Fruit fly (Drosophila melanogaster) whole organism, embryonic: ENCODE results near the gene janB.

Source experiments
- CG10462 ChIP-seq: fragments of 200-800 bp; sonication (Bioruptor generic); optimal IDR thresholded peaks from 2 replicates; lab custom pipeline; 2016; ENCODE audit warnings: missing biosample characterization, missing genetic modification characterization
- CG11560 ChIP-seq: fragments of 200-800 bp; sonication (Bioruptor generic); IDR thresholded peaks from 3 replicates; pipeline ENCODE4 v1.3.6; 2022; ENCODE audit warnings: missing biosample characterization, missing genetic modification characterization
- CG11695 ChIP-seq: fragments of 200-800 bp; sonication (Bioruptor generic); IDR thresholded peaks from 3 replicates; pipeline ENCODE4 v1.3.6; 2022; ENCODE audit warnings: missing biosample characterization, missing genetic modification characterization
- CG12659 ChIP-seq: fragments of 200-800 bp; sonication (Bioruptor generic); optimal IDR thresholded peaks from 3 replicates; lab custom pipeline; 2017; ENCODE audit warnings: mild to moderate bottlenecking, missing biosample characterization, missing genetic modification reagents, missing genetic modification characterization
- CG13287 ChIP-seq: fragments of 200-800 bp; sonication (Bioruptor generic); IDR thresholded peaks from 2 replicates; pipeline ENCODE4 v1.3.6; 2022; ENCODE audit warnings: missing biosample characterization, missing genetic modification characterization; ENCODE audit not compliant: partially characterized antibody
- CG13894 ChIP-seq: fragments of 200-800 bp; sonication (Bioruptor generic); optimal IDR thresholded peaks from 3 replicates; lab custom pipeline; 2018; ENCODE audit warnings: missing biosample characterization, mild to moderate bottlenecking, missing genetic modification characterization, moderate library complexity
- CG14667 ChIP-seq: fragments of 200-800 bp; sonication (Bioruptor generic); IDR thresholded peaks from 2 replicates; pipeline ENCODE4 v1.3.6; 2022; ENCODE audit warnings: missing biosample characterization, missing genetic modification characterization
- CG14965 ChIP-seq: fragments of 200-800 bp; sonication (Bioruptor generic); optimal IDR thresholded peaks from 2 replicates; lab custom pipeline; 2016; ENCODE audit warnings: missing biosample characterization, missing genetic modification characterization, borderline replicate concordance
- CG15514 ChIP-seq: fragments of 200-800 bp; sonication (Bioruptor generic); optimal IDR thresholded peaks from 3 replicates; lab custom pipeline; 2017; ENCODE audit warnings: missing biosample characterization, missing genetic modification characterization, mild to moderate bottlenecking, moderate library complexity, missing genetic modification reagents
- CG15696 ChIP-seq: fragments of 200-800 bp; sonication (Bioruptor generic); optimal IDR thresholded peaks from 2 replicates; lab custom pipeline; 2019; ENCODE audit warnings: missing biosample characterization, mild to moderate bottlenecking, missing genetic modification characterization, moderate library complexity
- CG16813 ChIP-seq: fragments of 200-800 bp; sonication (Bioruptor generic); IDR thresholded peaks from 3 replicates; pipeline ENCODE4 v1.3.6; 2022; ENCODE audit warnings: missing biosample characterization, missing genetic modification characterization; ENCODE audit not compliant: partially characterized antibody
- CG17612 ChIP-seq: fragments of 200-800 bp; sonication (Bioruptor generic); IDR thresholded peaks from 2 replicates; pipeline ENCODE4 v1.3.6; 2022; ENCODE audit warnings: missing biosample characterization, missing genetic modification characterization
- CG17829 ChIP-seq: fragments of 200-800 bp; optimal IDR thresholded peaks from 2 replicates; lab custom pipeline; 2019; ENCODE audit warnings: missing biosample characterization, mild to moderate bottlenecking, missing genetic modification characterization, moderate library complexity
- CG17912 ChIP-seq: fragments of 200-800 bp; sonication (Bioruptor generic); optimal IDR thresholded peaks from 2 replicates; lab custom pipeline; 2018; ENCODE audit warnings: missing biosample characterization, mild to moderate bottlenecking, missing genetic modification characterization
- CG2116 ChIP-seq: fragments of 200-800 bp; sonication (Bioruptor generic); optimal IDR thresholded peaks from 3 replicates; lab custom pipeline; 2018; ENCODE audit warnings: missing biosample characterization, mild to moderate bottlenecking, missing genetic modification characterization
- CG30403 ChIP-seq: fragments of 200-800 bp; sonication (Bioruptor generic); optimal IDR thresholded peaks from 3 replicates; lab custom pipeline; 2016; ENCODE audit warnings: missing biosample characterization, missing genetic modification characterization
- CG34224 ChIP-seq: fragments of 200-800 bp; sonication (Bioruptor generic); IDR thresholded peaks from 3 replicates; pipeline ENCODE4 v1.3.6; 2022; ENCODE audit warnings: missing biosample characterization, missing genetic modification characterization; ENCODE audit not compliant: partially characterized antibody
- CG4424 ChIP-seq: fragments of 200-800 bp; sonication (Bioruptor generic); optimal IDR thresholded peaks from 3 replicates; lab custom pipeline; 2016; ENCODE audit warnings: missing biosample characterization, missing genetic modification characterization
- CG6765 ChIP-seq: fragments of 200-800 bp; sonication (Bioruptor generic); optimal IDR thresholded peaks from 3 replicates; lab custom pipeline; 2017; ENCODE audit warnings: missing biosample characterization, mild to moderate bottlenecking, missing genetic modification characterization
- CG7556 ChIP-seq: fragments of 200-800 bp; sonication (Bioruptor generic); optimal IDR thresholded peaks from 2 replicates; lab custom pipeline; 2017; ENCODE audit warnings: missing biosample characterization, mild to moderate bottlenecking, missing genetic modification characterization
- CG7963 ChIP-seq: fragments of 200-800 bp; sonication (Bioruptor generic); IDR thresholded peaks from 3 replicates; pipeline ENCODE4 v1.3.6; 2022; ENCODE audit warnings: missing biosample characterization, missing genetic modification characterization; ENCODE audit not compliant: partially characterized antibody
- CG7987 ChIP-seq: fragments of 200-800 bp; sonication (Bioruptor generic); optimal IDR thresholded peaks from 2 replicates; lab custom pipeline; 2018; ENCODE audit warnings: missing biosample characterization, mild to moderate bottlenecking, missing genetic modification characterization, moderate library complexity
- D19A ChIP-seq: fragments of 200-800 bp; optimal IDR thresholded peaks from 3 replicates; lab custom pipeline; 2019; ENCODE audit warnings: missing biosample characterization, mild to moderate bottlenecking, missing genetic modification characterization, moderate library complexity
- Dp ChIP-seq: fragments of 200-800 bp; sonication (Bioruptor generic); optimal IDR thresholded peaks from 2 replicates; lab custom pipeline; 2018; ENCODE audit warnings: missing biosample characterization, mild to moderate bottlenecking, missing genetic modification characterization, moderate library complexity
- Ets97D ChIP-seq: fragments of 200-800 bp; sonication (Bioruptor generic); optimal IDR thresholded peaks from 3 replicates; lab custom pipeline; 2016; ENCODE audit warnings: missing biosample characterization, missing genetic modification characterization
- HLH3B ChIP-seq: fragments of 200-800 bp; sonication (Bioruptor generic); IDR thresholded peaks from 2 replicates; pipeline ENCODE4 v1.3.6; 2022; ENCODE audit warnings: missing biosample characterization, missing genetic modification characterization
- HLH4C ChIP-seq: fragments of 200-800 bp; sonication (Bioruptor generic); IDR thresholded peaks from 3 replicates; pipeline ENCODE4 v1.3.6; 2022; ENCODE audit warnings: missing biosample characterization, missing genetic modification characterization; ENCODE audit not compliant: partially characterized antibody
- Med ChIP-seq: fragments of 200-800 bp; sonication (Bioruptor generic); peaks from one replicate; lab custom pipeline; 2016; ENCODE audit warnings: missing biosample characterization, missing genetic modification characterization, mild to moderate bottlenecking, inconsistent platforms, moderate library complexity
- Mes4 ChIP-seq: fragments of 200-800 bp; sonication (Bioruptor generic); optimal IDR thresholded peaks from 2 replicates; lab custom pipeline; 2016; ENCODE audit warnings: missing biosample characterization, missing genetic modification characterization
- Neu2 ChIP-seq: fragments of 200-800 bp; sonication (Bioruptor generic); optimal IDR thresholded peaks from 3 replicates; lab custom pipeline; 2016; ENCODE audit warnings: missing biosample characterization, missing genetic modification characterization, borderline replicate concordance
- Rx ChIP-seq: fragments of 200-800 bp; sonication (Bioruptor generic); IDR thresholded peaks from 2 replicates; pipeline ENCODE4 v1.3.6; 2022; ENCODE audit warnings: missing biosample characterization, missing genetic modification characterization
- Sry-δ ChIP-seq: fragments of 200-800 bp; sonication (Bioruptor generic); optimal IDR thresholded peaks from 2 replicates; lab custom pipeline; 2016; ENCODE audit warnings: missing biosample characterization, missing genetic modification characterization
- Ssrp ChIP-seq: fragments of 200-800 bp; sonication (Bioruptor generic); optimal IDR thresholded peaks from 2 replicates; lab custom pipeline; 2018; ENCODE audit warnings: missing biosample characterization, mild to moderate bottlenecking, missing genetic modification characterization, moderate library complexity
- bbx ChIP-seq: fragments of 200-800 bp; sonication (Bioruptor generic); IDR thresholded peaks from 2 replicates; pipeline ENCODE4 v1.3.6; 2022; ENCODE audit warnings: missing biosample characterization, missing genetic modification characterization; ENCODE audit not compliant: partially characterized antibody
- bigmax ChIP-seq: fragments of 200-800 bp; sonication (Bioruptor generic); optimal IDR thresholded peaks from 2 replicates; lab custom pipeline; 2018; ENCODE audit warnings: missing biosample characterization, mild to moderate bottlenecking, missing genetic modification characterization
- br ChIP-seq: fragments of >200 bp; optimal IDR thresholded peaks from 2 replicates; lab custom pipeline; 2017
- cg ChIP-seq: fragments of 200-800 bp; sonication (Bioruptor generic); optimal IDR thresholded peaks from 3 replicates; lab custom pipeline; 2019; ENCODE audit warnings: missing biosample characterization, mild to moderate bottlenecking, missing genetic modification characterization, moderate library complexity
- emc ChIP-seq: fragments of 200-800 bp; sonication (Bioruptor generic); optimal IDR thresholded peaks from 2 replicates; lab custom pipeline; 2016; ENCODE audit warnings: missing biosample characterization, missing genetic modification characterization
- fd96Cb ChIP-seq: fragments of 200-800 bp; sonication (Bioruptor generic); optimal IDR thresholded peaks from 2 replicates; lab custom pipeline; 2018; ENCODE audit warnings: missing biosample characterization, mild to moderate bottlenecking, missing genetic modification characterization, moderate library complexity
- gfzf ChIP-seq: fragments of 200-800 bp; sonication (Bioruptor generic); optimal IDR thresholded peaks from 2 replicates; lab custom pipeline; 2016; ENCODE audit warnings: missing biosample characterization, mild to moderate bottlenecking, missing genetic modification characterization, moderate library complexity
- gsb-n ChIP-seq: fragments of 200-800 bp; sonication (Bioruptor generic); optimal IDR thresholded peaks from 3 replicates; lab custom pipeline; 2018; ENCODE audit warnings: missing biosample characterization, mild to moderate bottlenecking, missing genetic modification characterization
- hbn ChIP-seq: fragments of 200-800 bp; sonication (Bioruptor generic); IDR thresholded peaks from 2 replicates; pipeline ENCODE4 v1.3.6; 2022; ENCODE audit warnings: missing biosample characterization, missing genetic modification characterization; ENCODE audit not compliant: partially characterized antibody
- kay ChIP-seq: fragments of 200-800 bp; sonication (Bioruptor generic); optimal IDR thresholded peaks from 2 replicates; lab custom pipeline; 2016; ENCODE audit warnings: missing biosample characterization, missing genetic modification characterization
- klu ChIP-seq: fragments of 200-800 bp; sonication (Bioruptor generic); IDR thresholded peaks from 2 replicates; pipeline ENCODE4 v1.3.6; 2022; ENCODE audit warnings: missing biosample characterization, missing genetic modification characterization
- lbe ChIP-seq: fragments of 200-800 bp; sonication (Bioruptor generic); optimal IDR thresholded peaks from 2 replicates; lab custom pipeline; 2016; ENCODE audit warnings: missing biosample characterization, mild to moderate bottlenecking, missing genetic modification characterization
- lilli ChIP-seq: fragments of 200-800 bp; sonication (Bioruptor generic); optimal IDR thresholded peaks from 3 replicates; lab custom pipeline; 2016; ENCODE audit warnings: missing biosample characterization, missing genetic modification characterization
- mirr ChIP-seq: fragments of 200-800 bp; sonication (Bioruptor generic); optimal IDR thresholded peaks from 3 replicates; lab custom pipeline; 2018; ENCODE audit warnings: missing biosample characterization, mild to moderate bottlenecking, missing genetic modification characterization
- p53 ChIP-seq: fragments of 200-800 bp; sonication (Bioruptor generic); optimal IDR thresholded peaks from 2 replicates; lab custom pipeline; 2016; ENCODE audit warnings: missing biosample characterization, missing genetic modification characterization
- pzg ChIP-seq: fragments of 200-800 bp; sonication (Bioruptor generic); optimal IDR thresholded peaks from 3 replicates; lab custom pipeline; 2018; ENCODE audit warnings: missing biosample characterization, mild to moderate bottlenecking, missing genetic modification characterization, moderate library complexity
- twi ChIP-seq: fragments of 200-800 bp; optimal IDR thresholded peaks from 2 replicates; lab custom pipeline; 2019; ENCODE audit warnings: missing biosample characterization, mild to moderate bottlenecking, missing genetic modification characterization, moderate library complexity

janB gene

DNA sequence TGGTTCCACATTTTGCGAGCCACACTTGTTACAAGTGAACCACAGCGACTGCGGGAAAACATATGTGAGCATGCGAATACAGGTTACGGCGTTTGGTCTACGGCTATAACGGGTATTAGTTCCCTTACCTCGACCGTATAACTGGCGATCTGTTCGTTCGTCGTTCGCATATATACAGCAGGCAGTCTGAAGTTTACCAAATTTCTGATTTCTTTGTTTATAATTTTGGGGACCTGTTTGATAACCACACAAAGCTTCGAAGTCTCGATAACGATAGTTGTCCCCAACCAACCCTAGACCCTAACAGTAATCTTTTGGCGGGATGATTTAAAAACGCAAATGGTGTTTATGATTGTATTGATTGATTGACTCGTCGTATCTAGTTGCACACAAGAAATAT lies 45.4 kb downstream of the janB start, which contains the start of gene Acph-1 (continued):
- TF ChIP-seq CG11695 (GFP tag; lab: Robert Waterston, UW) = no peak
- no peak for TF ChIP-seq Rx (GFP tag; lab: Robert Waterston, UW)
- no peak for TF ChIP-seq CG7963 (GFP tag; lab: Robert Waterston, UW)
- no peak for TF ChIP-seq CG7556
- peak; percentile 86 for TF ChIP-seq CG15514 (GFP tag; lab: Kevin White, UChicago)
- peak; percentile 9 for TF ChIP-seq CG6765 (GFP tag; lab: Kevin White, UChicago)
- TF ChIP-seq twi (tag; lab: Kevin White, UChicago) = no peak
- TF ChIP-seq CG14667 (GFP tag; lab: Robert Waterston, UW) = no peak
- TF ChIP-seq CG15696 (tag; lab: Kevin White, UChicago) = no peak
- peak; percentile 32 for TF ChIP-seq bigmax (GFP tag; lab: Kevin White, UChicago)
- TF ChIP-seq HLH3B (GFP tag; lab: Robert Waterston, UW) = no peak
- peak; percentile 40 for TF ChIP-seq pzg
- TF ChIP-seq CG13894 (tag; lab: Kevin White, UChicago) = peak; percentile 55
- TF ChIP-seq CG17912 (GFP tag; lab: Kevin White, UChicago) = no peak
- peak; percentile 98 for TF ChIP-seq CG2116 (GFP tag; lab: Kevin White, UChicago)
- TF ChIP-seq Ets97D (GFP tag; lab: Kevin White, UChicago) = no peak
- 0 out of 3 replicates have a peak, but pooled peaks have one; percentile 40 for TF ChIP-seq CG34224 (GFP tag; lab: Robert Waterston, UW)
- no peak for TF ChIP-seq CG17829 (tag; lab: Kevin White, UChicago)
- no peak for TF ChIP-seq CG12659 (GFP tag; lab: Kevin White, UChicago)
- TF ChIP-seq D19A (tag; lab: Kevin White, UChicago) = no peak
- peak; percentile 82 for TF ChIP-seq Dp
- TF ChIP-seq emc (GFP tag; lab: Kevin White, UChicago) = no peak
- no peak for TF ChIP-seq gsb-n (tag; lab: Kevin White, UChicago)
- TF ChIP-seq cg (GFP tag; lab: Kevin White, UChicago) = no peak
- no peak for TF ChIP-seq hbn (GFP tag; lab: Robert Waterston, UW)
- TF ChIP-seq p53 (GFP tag; lab: Kevin White, UChicago) = no peak
- TF ChIP-seq mirr (GFP tag; lab: Kevin White, UChicago) = no peak
- no peak for TF ChIP-seq lilli (GFP tag; lab: Kevin White, UChicago)
- TF ChIP-seq gfzf (GFP tag; lab: Kevin White, UChicago) = peak; percentile 4
- TF ChIP-seq Med (GFP tag; lab: Kevin White, UChicago) = peak; percentile 62
- no peak for TF ChIP-seq CG11560 (tag; lab: Robert Waterston, UW)
- peak; percentile 45; the same call in 1 of the 3 replicates for TF ChIP-seq HLH4C (GFP tag; lab: Robert Waterston, UW)
- TF ChIP-seq Mes4 (GFP tag; lab: Kevin White, UChicago) = no peak
- TF ChIP-seq Neu2 (GFP tag; lab: Kevin White, UChicago) = no peak
- TF ChIP-seq bbx (GFP tag; lab: Robert Waterston, UW) = no peak
- no peak for TF ChIP-seq CG4424 (GFP tag; lab: Kevin White, UChicago)
- TF ChIP-seq fd96Cb = no peak
- TF ChIP-seq br (lab: Kevin White, UChicago) = no peak
- TF ChIP-seq CG13287 (GFP tag; lab: Robert Waterston, UW) = peak; percentile 36; the same call in 1 of the 2 replicates
- TF ChIP-seq CG7987 (GFP tag; lab: Kevin White, UChicago) = no peak
- TF ChIP-seq lbe = no peak
- no peak for TF ChIP-seq CG30403 (GFP tag; lab: Kevin White, UChicago)
- TF ChIP-seq kay (GFP tag; lab: Kevin White, UChicago) = no peak
- no peak for TF ChIP-seq CG10462 (GFP tag; lab: Kevin White, UChicago)
- TF ChIP-seq CG14965 (GFP tag; lab: Kevin White, UChicago) = no peak
- TF ChIP-seq Ssrp (tag; lab: Kevin White, UChicago) = no peak
- peak; percentile 46 for TF ChIP-seq Sry-δ (GFP tag; lab: Kevin White, UChicago)
- 0 out of 3 replicates have a peak, but pooled peaks have one; percentile 24 for TF ChIP-seq CG16813 (GFP tag; lab: Robert Waterston, UW)
- TF ChIP-seq CG17612 (GFP tag; lab: Robert Waterston, UW) = no peak
- TF ChIP-seq klu (GFP tag; lab: Robert Waterston, UW) = no peak
